Fruit fly (Drosophila melanogaster): ENCODE measurements around the gene AANATL2.
A peak's percentile ranks its signal among the peaks of the same experiment; 100 is the strongest.

The AANATL2 gene

dm6 chr2L:6283376-6283775 is 27.7 kb downstream of the AANATL2 start (continued):
- no peak for TF ChIP-seq dimm (GFP tag; IDR thresholded peaks at IDR 0.05)
- no peak for TF ChIP-seq Ets97D (GFP tag; optimal IDR thresholded peaks at IDR 0.05)
- peak; percentile 31 for TF ChIP-seq CG15514 (GFP tag; optimal IDR thresholded peaks at IDR 0.05)
- TF ChIP-seq ssp (GFP tag; IDR thresholded peaks at IDR 0.05) = 0 out of 2 replicates have a peak, but pooled peaks have one; percentile 15
- TF ChIP-seq hkb (optimal IDR thresholded peaks at IDR 0.05) = no peak
- 0 out of 2 replicates have a peak, but pooled peaks have one; percentile 23 for TF ChIP-seq hkb (GFP tag; IDR thresholded peaks at IDR 0.05)
- peak; percentile 5 for TF ChIP-seq grau (tag; optimal IDR thresholded peaks at IDR 0.05)
- TF ChIP-seq sens-2 (GFP tag; IDR thresholded peaks at IDR 0.05) = no peak
- TF ChIP-seq CG9797 (GFP tag; optimal IDR thresholded peaks at IDR 0.05) = peak; percentile 15
- no peak for TF ChIP-seq sisA (GFP tag; IDR thresholded peaks at IDR 0.05)
- peak; percentile 35 for TF ChIP-seq bcd (GFP tag; optimal IDR thresholded peaks at IDR 0.05)
- TF ChIP-seq Lim3 (GFP tag; IDR thresholded peaks at IDR 0.05) = no peak
- peak; percentile 13 for TF ChIP-seq D19A (tag; optimal IDR thresholded peaks at IDR 0.05)
- TF ChIP-seq CG7928 (GFP tag; optimal IDR thresholded peaks at IDR 0.05) = no peak
- no peak for TF ChIP-seq CG5245 (GFP tag; optimal IDR thresholded peaks at IDR 0.05)
- TF ChIP-seq ATbp (GFP tag; optimal IDR thresholded peaks at IDR 0.05) = peak; percentile 84
- TF ChIP-seq stc (GFP tag; IDR thresholded peaks at IDR 0.05) = no peak
- TF ChIP-seq CG4424 (GFP tag; optimal IDR thresholded peaks at IDR 0.05) = peak; percentile 3
- no peak for TF ChIP-seq CG16815 (GFP tag; optimal IDR thresholded peaks at IDR 0.05)
- no peak for TF ChIP-seq dm (GFP tag; optimal IDR thresholded peaks at IDR 0.05)
- TF ChIP-seq fd3F (GFP tag; optimal IDR thresholded peaks at IDR 0.05) = peak; percentile 3
- peak; percentile 20 for TF ChIP-seq CG3281 (GFP tag; optimal IDR thresholded peaks at IDR 0.05)
- TF ChIP-seq Abd-B (GFP tag; optimal IDR thresholded peaks at IDR 0.05) = no peak
- TF ChIP-seq YL-1 (GFP tag; optimal IDR thresholded peaks at IDR 0.05) = peak; percentile 22
- no peak for TF ChIP-seq CG12391 (tag; optimal IDR thresholded peaks at IDR 0.05)
- peak; percentile 6; the same call in 1 of the 2 replicates for TF ChIP-seq E2f1 (GFP tag; IDR thresholded peaks at IDR 0.05)
- TF ChIP-seq CG17359 (tag; optimal IDR thresholded peaks at IDR 0.05) = peak; percentile 53
- TF ChIP-seq Eip74EF (GFP tag; optimal IDR thresholded peaks at IDR 0.05) = peak in 1 of 2 experiments; percentile 4
- TF ChIP-seq Dll (GFP tag; IDR thresholded peaks at IDR 0.05; ENCODE audit: partially characterized antibody) = no peak
- TF ChIP-seq CG6272 (GFP tag; IDR thresholded peaks at IDR 0.05) = no peak
- TF ChIP-seq CG30020 (tag; optimal IDR thresholded peaks at IDR 0.05) = no peak
- no peak for TF ChIP-seq NC2β (GFP tag; optimal IDR thresholded peaks at IDR 0.05)
- no peak for TF ChIP-seq Doc3 (GFP tag; IDR thresholded peaks at IDR 0.05; ENCODE audit: partially characterized antibody)
- TF ChIP-seq PHDP (tag; optimal IDR thresholded peaks at IDR 0.05) = peak; percentile 70
- peak; percentile 68 for TF ChIP-seq CG2202 (tag; optimal IDR thresholded peaks at IDR 0.05)
- TF ChIP-seq sd (tag; optimal IDR thresholded peaks at IDR 0.05) = no peak
- peak; percentile 28; the same call in 1 of the 2 replicates for TF ChIP-seq Rfx (GFP tag; IDR thresholded peaks at IDR 0.05)
- peak; percentile 61 for TF ChIP-seq Spps (tag; optimal IDR thresholded peaks at IDR 0.05)
- TF ChIP-seq CG12219 (GFP tag; optimal IDR thresholded peaks at IDR 0.05) = peak; percentile 40
- peak; percentile 30 for TF ChIP-seq Fer2 (tag; optimal IDR thresholded peaks at IDR 0.05)
- no peak for TF ChIP-seq CG15269 (tag; optimal IDR thresholded peaks at IDR 0.05)
- TF ChIP-seq CG17829 (tag; optimal IDR thresholded peaks at IDR 0.05) = peak; percentile 30
- TF ChIP-seq shn (GFP tag; optimal IDR thresholded peaks at IDR 0.05) = no peak
- peak; percentile 46 for TF ChIP-seq CG18262 (tag; optimal IDR thresholded peaks at IDR 0.05)
- no peak for TF ChIP-seq Usf (GFP tag; optimal IDR thresholded peaks at IDR 0.05)
- TF ChIP-seq seq (GFP tag; IDR thresholded peaks at IDR 0.05) = no peak
- TF ChIP-seq chn (GFP tag; optimal IDR thresholded peaks at IDR 0.05) = no peak
- TF ChIP-seq dysf (GFP tag; IDR thresholded peaks at IDR 0.05) = no peak
- TF ChIP-seq pb (GFP tag; optimal IDR thresholded peaks at IDR 0.05) = no peak
- peak; percentile 56 for TF ChIP-seq CG12071 (GFP tag; optimal IDR thresholded peaks at IDR 0.05)
- TF ChIP-seq z (GFP tag; IDR thresholded peaks at IDR 0.05) = no peak

All from whole organism, embryonic.